Fruit fly (Drosophila melanogaster): ENCODE results near the gene Tl.

The Tl gene

dm6 chr3R:26798469-26799178 lies at the start of gene Tl (continued):
- TF ChIP-seq CG13894 (tag; optimal IDR thresholded peaks at IDR 0.05) = peak; percentile 27
- no peak for TF ChIP-seq CG10654 (GFP tag; optimal IDR thresholded peaks at IDR 0.05)
- no peak for TF ChIP-seq Camta (GFP tag; optimal IDR thresholded peaks at IDR 0.05)
- TF ChIP-seq Sox102F (GFP tag; optimal IDR thresholded peaks at IDR 0.05) = no peak
- TF ChIP-seq dysf (GFP tag; IDR thresholded peaks at IDR 0.05) = no peak
- no peak for TF ChIP-seq CG10979 (tag; optimal IDR thresholded peaks at IDR 0.05)
- TF ChIP-seq gcm (GFP tag; optimal IDR thresholded peaks at IDR 0.05) = no peak
- no peak for TF ChIP-seq GATAe (GFP tag; conservative IDR thresholded peaks at IDR 0.05)
- TF ChIP-seq Eip74EF (GFP tag; optimal IDR thresholded peaks at IDR 0.05) = no peak
- no peak for TF ChIP-seq CG18476 (GFP tag; optimal IDR thresholded peaks at IDR 0.05)
- TF ChIP-seq Bdp1 (GFP tag; optimal IDR thresholded peaks at IDR 0.05) = no peak
- no peak for TF ChIP-seq Dek (tag; optimal IDR thresholded peaks at IDR 0.05)
- no peak for TF ChIP-seq CG18619 (GFP tag; optimal IDR thresholded peaks at IDR 0.05)
- no peak for TF ChIP-seq esg (GFP tag; conservative IDR thresholded peaks at IDR 0.05)
- no peak for TF ChIP-seq CG6254 (GFP tag; optimal IDR thresholded peaks at IDR 0.05)
- no peak for TF ChIP-seq so (GFP tag; IDR thresholded peaks at IDR 0.05)
- no peak for TF ChIP-seq HLH3B (GFP tag; IDR thresholded peaks at IDR 0.05)
- 0 out of 2 replicates have a peak, but pooled peaks have one; percentile 6 for TF ChIP-seq CG17612 (GFP tag; IDR thresholded peaks at IDR 0.05)
- TF ChIP-seq CG3847 (GFP tag; IDR thresholded peaks at IDR 0.05) = 0 out of 2 replicates have a peak, but pooled peaks have one; percentile 8
- no peak for TF ChIP-seq bsh (GFP tag; optimal IDR thresholded peaks at IDR 0.05)
- no peak for TF ChIP-seq cas (GFP tag; IDR thresholded peaks at IDR 0.05)
- TF ChIP-seq CG17385 (GFP tag; optimal IDR thresholded peaks at IDR 0.05) = no peak
- TF ChIP-seq CG12236 (GFP tag; optimal IDR thresholded peaks at IDR 0.05) = no peak
- no peak for TF ChIP-seq CG10274 (GFP tag; optimal IDR thresholded peaks at IDR 0.05)
- TF ChIP-seq Bteb2 (GFP tag; optimal IDR thresholded peaks at IDR 0.05) = no peak
- peak; percentile 88 for TF ChIP-seq Med (GFP tag)
- TF ChIP-seq sug (tag; optimal IDR thresholded peaks at IDR 0.05) = no peak
- 0 out of 2 replicates have a peak, but pooled peaks have one; percentile 8 for TF ChIP-seq CG14667 (GFP tag; IDR thresholded peaks at IDR 0.05)
- no peak for TF ChIP-seq Asciz (GFP tag; optimal IDR thresholded peaks at IDR 0.05)
- TF ChIP-seq Fer1 (GFP tag; optimal IDR thresholded peaks at IDR 0.05) = no peak
- TF ChIP-seq pum (GFP tag; optimal IDR thresholded peaks at IDR 0.05) = no peak
- 0 out of 3 replicates have a peak, but pooled peaks have one; percentile 29 for TF ChIP-seq tgo (GFP tag; IDR thresholded peaks at IDR 0.05)
- no peak for TF ChIP-seq CG7786 (GFP tag; optimal IDR thresholded peaks at IDR 0.05)
- peak; percentile 16 for TF ChIP-seq CG15514 (GFP tag; optimal IDR thresholded peaks at IDR 0.05)
- no peak for TF ChIP-seq Spps (tag; optimal IDR thresholded peaks at IDR 0.05)
- TF ChIP-seq CG5180 (GFP tag; optimal IDR thresholded peaks at IDR 0.05) = no peak
- TF ChIP-seq CG17361 (GFP tag; IDR thresholded peaks at IDR 0.05) = peak; percentile 57; the same call in 2 of the 3 replicates
- TF ChIP-seq CG4854 (GFP tag; optimal IDR thresholded peaks at IDR 0.05) = no peak
- no peak for TF ChIP-seq pita (GFP tag; optimal IDR thresholded peaks at IDR 0.05)
- TF ChIP-seq CG3281 (GFP tag; optimal IDR thresholded peaks at IDR 0.05) = no peak
- TF ChIP-seq Max (GFP tag; optimal IDR thresholded peaks at IDR 0.05) = no peak
- no peak for TF ChIP-seq CG4282 (GFP tag; optimal IDR thresholded peaks at IDR 0.05)
- TF ChIP-seq CG2889 (GFP tag; IDR thresholded peaks at IDR 0.05) = no peak
- no peak for TF ChIP-seq slp2 (GFP tag; optimal IDR thresholded peaks at IDR 0.05)
- TF ChIP-seq CG43689 (GFP tag; IDR thresholded peaks at IDR 0.05) = no peak
- TF ChIP-seq fru (optimal IDR thresholded peaks at IDR 0.05) = no peak
- TF ChIP-seq CG4820 (GFP tag; optimal IDR thresholded peaks at IDR 0.05) = no peak
- TF ChIP-seq CG7357 (GFP tag; IDR thresholded peaks at IDR 0.05) = no peak
- no peak for TF ChIP-seq CG18599 (GFP tag; optimal IDR thresholded peaks at IDR 0.05)
- TF ChIP-seq onecut (GFP tag; IDR thresholded peaks at IDR 0.05) = no peak
